Worm (Caenorhabditis elegans) whole organism, late embryonic: ENCODE measurements around the gene pha-4.

Experiments used
- ceh-22 ChIP-seq: sonication (generic microtip); optimal IDR thresholded peaks from 2 replicates; lab custom pipeline; 2017; ENCODE audit warnings: missing biosample characterization, missing genetic modification characterization
- ceh-24 ChIP-seq: sonication (generic microtip); optimal IDR thresholded peaks from 2 replicates; lab custom pipeline; 2016; ENCODE audit warnings: mild to moderate bottlenecking, missing genetic modification characterization, missing compliant biosample characterization
- ceh-30 ChIP-seq: fragments of 150-350 bp; optimal IDR thresholded peaks from 2 replicates; lab custom pipeline; 2014; ENCODE audit warnings: missing biosample characterization, missing genetic modification characterization
- che-1 ChIP-seq: sonication (generic microtip); optimal IDR thresholded peaks from 2 replicates; lab custom pipeline; 2016; ENCODE audit warnings: mild to moderate bottlenecking, missing genetic modification characterization, missing compliant biosample characterization
- ets-4 ChIP-seq: sonication (generic microtip); optimal IDR thresholded peaks from 2 replicates; lab custom pipeline; 2016; ENCODE audit warnings: missing genetic modification characterization, missing compliant biosample characterization
- pha-4 ChIP-seq: fragments of 150-350 bp; optimal IDR thresholded peaks from 2 replicates; lab custom pipeline; 2018; ENCODE audit warnings: missing biosample characterization, missing genetic modification reagents, missing genetic modification characterization
- sdc-2 ChIP-seq: sonication (generic microtip); optimal IDR thresholded peaks from 2 replicates; lab custom pipeline; 2016; ENCODE audit warnings: missing genotype, missing genetic modification characterization, missing compliant biosample characterization
- tbx-2 ChIP-seq: sonication (generic microtip); optimal IDR thresholded peaks from 2 replicates; lab custom pipeline; 2016; ENCODE audit warnings: missing genetic modification characterization, missing compliant biosample characterization

- TF ChIP-seq ets-4 (tag; lab: Kevin White, UChicago) (no peak), pha-4 (tag; lab: Kevin White, UChicago) (no peak), ceh-22 (no peak), ceh-30 (no peak), sdc-2 (tag; lab: Kevin White, UChicago) (no peak), ceh-24 (no peak), tbx-2 (tag; lab: Kevin White, UChicago) (no peak), che-1 (tag; lab: Kevin White, UChicago) (no peak)
Measured at ce11 chrV:20771702-20772101, 18.9 kb downstream of the pha-4 start.
